Fruit fly (Drosophila melanogaster) whole organism, wandering third instar larva: ENCODE measurements around the gene Dhc1.

Experiments
- CrebA ChIP-seq: fragments of 200-800 bp; sonication (Bioruptor generic); optimal IDR thresholded peaks from 2 replicates; lab custom pipeline; 2016; ENCODE audit warnings: missing biosample characterization, mild to moderate bottlenecking, missing genetic modification characterization, borderline replicate concordance
- Hr78 ChIP-seq: fragments of >200 bp; optimal IDR thresholded peaks from 2 replicates; lab custom pipeline; 2017; ENCODE audit warnings: missing biosample characterization, missing genetic modification characterization
- Jra ChIP-seq: sonication (Bioruptor generic); optimal IDR thresholded peaks from 2 replicates; lab custom pipeline; 2016; ENCODE audit warnings: missing biosample characterization, missing genetic modification characterization
- Mio ChIP-seq: sonication (Bioruptor generic); optimal IDR thresholded peaks from 2 replicates; lab custom pipeline; 2016; ENCODE audit warnings: missing biosample characterization, missing genetic modification characterization
- Rel ChIP-seq, 2 experiments: fragments of 200-800 bp; sonication (Bioruptor generic) in 1 of 2; optimal IDR thresholded peaks; 2 replicates in 1 of 2; 3 replicates in 1 of 2; lab custom pipeline; 2016 to 2019; ENCODE audit warnings: mild to moderate bottlenecking in 2 of 2, missing biosample characterization in 2 of 2, missing genetic modification characterization in 2 of 2, moderate library complexity in 1 of 2
- Sp1 ChIP-seq: fragments of 200-800 bp; sonication (Bioruptor generic); optimal IDR thresholded peaks from 3 replicates; lab custom pipeline; 2019; ENCODE audit warnings: missing biosample characterization, mild to moderate bottlenecking, missing genetic modification characterization, moderate library complexity
- br ChIP-seq: fragments of 200-800 bp; sonication (Bioruptor generic); optimal IDR thresholded peaks from 2 replicates; lab custom pipeline; 2016; ENCODE audit warnings: missing biosample characterization, missing genetic modification characterization
- dl ChIP-seq, 2 experiments: fragments of 175-275, 200-275 bp in 1 of 2; fragments of 200-275 bp in 1 of 2; sonication (Bioruptor generic); optimal IDR thresholded peaks; lab custom pipeline; 2018; ENCODE audit warnings: mild to moderate bottlenecking in 2 of 2, missing biosample characterization in 2 of 2, missing genetic modification characterization in 2 of 2, moderate library complexity in 2 of 2; ENCODE audit not compliant: partially characterized antibody in 2 of 2, insufficient read depth in 1 of 2
- ey ChIP-seq: fragments of 200-800 bp; sonication (Bioruptor generic); optimal IDR thresholded peaks from 2 replicates; lab custom pipeline; 2016; ENCODE audit warnings: missing biosample characterization, missing genetic modification characterization
- h ChIP-seq: fragments of 200-800 bp; sonication (Bioruptor generic); optimal IDR thresholded peaks from 3 replicates; lab custom pipeline; 2016; ENCODE audit warnings: missing biosample characterization, mild to moderate bottlenecking, missing genetic modification characterization
- pan ChIP-seq: fragments of >200 bp; optimal IDR thresholded peaks from 2 replicates; lab custom pipeline; 2017
- usp ChIP-seq: fragments of >200 bp; optimal IDR thresholded peaks from 2 replicates; lab custom pipeline; 2017; ENCODE audit warnings: missing biosample characterization, missing genetic modification characterization
- woc ChIP-seq: sonication (Bioruptor generic); optimal IDR thresholded peaks from 2 replicates; lab custom pipeline; 2016; ENCODE audit warnings: missing biosample characterization, mild to moderate bottlenecking, missing genetic modification characterization

- no peak for TF ChIP-seq pan
- TF ChIP-seq Jra = no peak
- no peak for TF ChIP-seq ey
- no peak for TF ChIP-seq Mio (GFP tag; lab: Kevin White, UChicago)
- no peak for TF ChIP-seq usp (GFP tag; lab: Kevin White, UChicago)
- no peak for TF ChIP-seq br (GFP tag; lab: Kevin White, UChicago)
- no peak for TF ChIP-seq Sp1 (GFP tag; lab: Kevin White, UChicago)
- no peak for TF ChIP-seq woc (GFP tag; lab: Kevin White, UChicago)
- TF ChIP-seq Rel (GFP tag; optimal IDR thresholded peaks at IDR 0.05; lab: Kevin White, UChicago) = no peak
- peak; percentile 48 for TF ChIP-seq Rel (tag; optimal IDR thresholded peaks at IDR 0.05; lab: Kevin White, UChicago)
- TF ChIP-seq h = no peak
- TF ChIP-seq dl (GFP tag; optimal IDR thresholded peaks at IDR 0.05; lab: Kevin White, UChicago; ENCODE audit: insufficient read depth in 1 of 2, partially characterized antibody in 2 of 2) = no peak
- no peak for TF ChIP-seq CrebA (GFP tag; lab: Kevin White, UChicago)
- TF ChIP-seq Hr78 (GFP tag; lab: Kevin White, UChicago) = no peak
These were observed 42.9 kb downstream of the Dhc1 start, which contains the start of gene SpdS for dm6 chr3R:9631564-9631963.
